Fruit fly (Drosophila melanogaster) whole organism, embryonic: ENCODE measurements around the gene Seipin.

Source experiments
- Atf6 ChIP-seq: fragments of 200-800 bp; sonication (Bioruptor generic); IDR thresholded peaks from 2 replicates; pipeline ENCODE4 v1.3.6; 2022; ENCODE audit warnings: missing biosample characterization, missing genetic modification characterization
- B-H2 ChIP-seq: fragments of 200-800 bp; sonication (Bioruptor generic); optimal IDR thresholded peaks from 2 replicates; lab custom pipeline; 2018; ENCODE audit warnings: missing biosample characterization, mild to moderate bottlenecking, missing genetic modification characterization
- CG10267 ChIP-seq: fragments of 200-800 bp; sonication (Bioruptor generic); optimal IDR thresholded peaks from 2 replicates; lab custom pipeline; 2018; ENCODE audit warnings: missing biosample characterization, mild to moderate bottlenecking, missing genetic modification characterization, moderate library complexity
- CG10366 ChIP-seq: fragments of 200-800 bp; sonication (Bioruptor generic); IDR thresholded peaks from 2 replicates; pipeline ENCODE4 v1.3.6; 2022; ENCODE audit warnings: missing biosample characterization, missing genetic modification characterization
- CG12104 ChIP-seq: fragments of 200-800 bp; sonication (Bioruptor generic); optimal IDR thresholded peaks from 3 replicates; lab custom pipeline; 2016; ENCODE audit warnings: missing biosample characterization, missing genetic modification characterization
- CG12236 ChIP-seq: fragments of 200-800 bp; sonication (Bioruptor generic); optimal IDR thresholded peaks from 2 replicates; lab custom pipeline; 2016; ENCODE audit warnings: missing biosample characterization, missing genetic modification characterization
- CG13624 ChIP-seq: fragments of 200-800 bp; sonication (Bioruptor generic); optimal IDR thresholded peaks from 2 replicates; lab custom pipeline; 2016; ENCODE audit warnings: missing biosample characterization, missing genetic modification characterization
- CG14014 ChIP-seq: fragments of 200-800 bp; sonication (Bioruptor generic); IDR thresholded peaks from 2 replicates; pipeline ENCODE4 v1.3.6; 2022; ENCODE audit warnings: missing biosample characterization, missing genetic modification characterization
- CG14710 ChIP-seq: fragments of 200-800 bp; sonication (Bioruptor generic); optimal IDR thresholded peaks from 3 replicates; lab custom pipeline; 2019; ENCODE audit warnings: missing biosample characterization, mild to moderate bottlenecking, missing genetic modification characterization, moderate library complexity
- CG15269 ChIP-seq: fragments of 200-800 bp; sonication (Bioruptor generic); optimal IDR thresholded peaks from 2 replicates; lab custom pipeline; 2018; ENCODE audit warnings: missing biosample characterization, mild to moderate bottlenecking, missing genetic modification characterization, moderate library complexity
- CG16815 ChIP-seq: fragments of 200-800 bp; sonication (Bioruptor generic); optimal IDR thresholded peaks from 3 replicates; lab custom pipeline; 2017; ENCODE audit warnings: missing biosample characterization, mild to moderate bottlenecking, missing genetic modification characterization
- CG17328 ChIP-seq: fragments of 200-800 bp; sonication (Bioruptor generic); IDR thresholded peaks from 2 replicates; pipeline ENCODE4 v1.3.6; 2022; ENCODE audit warnings: missing biosample characterization, missing genetic modification characterization
- CG17612 ChIP-seq: fragments of 200-800 bp; sonication (Bioruptor generic); IDR thresholded peaks from 2 replicates; pipeline ENCODE4 v1.3.6; 2022; ENCODE audit warnings: missing biosample characterization, missing genetic modification characterization
- CG2202 ChIP-seq: fragments of 200-800 bp; sonication (Bioruptor generic); optimal IDR thresholded peaks from 2 replicates; lab custom pipeline; 2018; ENCODE audit warnings: missing biosample characterization, mild to moderate bottlenecking, missing genetic modification characterization
- CG3065 ChIP-seq: fragments of 200-800 bp; sonication (Bioruptor generic); optimal IDR thresholded peaks from 2 replicates; lab custom pipeline; 2016; ENCODE audit warnings: missing biosample characterization, missing genetic modification characterization
- CG31365 ChIP-seq: fragments of 200-800 bp; sonication (Bioruptor generic); optimal IDR thresholded peaks from 2 replicates; lab custom pipeline; 2018; ENCODE audit warnings: missing biosample characterization, mild to moderate bottlenecking, missing genetic modification characterization
- CG3838 ChIP-seq: fragments of 200-800 bp; sonication (Bioruptor generic); optimal IDR thresholded peaks from 3 replicates; lab custom pipeline; 2016; ENCODE audit warnings: missing biosample characterization, missing genetic modification characterization
- CG4404 ChIP-seq: fragments of 200-800 bp; sonication (Bioruptor generic); IDR thresholded peaks from 2 replicates; pipeline ENCODE4 v1.3.6; 2022; ENCODE audit warnings: missing biosample characterization, missing genetic modification characterization
- CG6654 ChIP-seq: fragments of 200-800 bp; sonication (Bioruptor generic); optimal IDR thresholded peaks from 2 replicates; lab custom pipeline; 2017; ENCODE audit warnings: missing biosample characterization, mild to moderate bottlenecking, missing genetic modification characterization
- CG6813 ChIP-seq: fragments of 200-800 bp; sonication (Bioruptor generic); optimal IDR thresholded peaks from 2 replicates; lab custom pipeline; 2017; ENCODE audit warnings: missing biosample characterization, missing genetic modification characterization, mild to moderate bottlenecking, moderate library complexity, missing genetic modification reagents
- CG7271 ChIP-seq: fragments of 200-800 bp; sonication (Bioruptor generic); optimal IDR thresholded peaks from 2 replicates; lab custom pipeline; 2018; ENCODE audit warnings: missing biosample characterization, mild to moderate bottlenecking, missing genetic modification characterization, moderate library complexity
- CG9437 ChIP-seq: fragments of 200-800 bp; sonication (Bioruptor generic); optimal IDR thresholded peaks from 2 replicates; lab custom pipeline; 2018; ENCODE audit warnings: missing biosample characterization, mild to moderate bottlenecking, missing genetic modification characterization
- CTCF ChIP-seq: fragments of 200-800 bp; sonication (Bioruptor generic); optimal IDR thresholded peaks from 2 replicates; lab custom pipeline; 2017; ENCODE audit warnings: missing biosample characterization, mild to moderate bottlenecking, missing genetic modification characterization, moderate library complexity
- Dp ChIP-seq: fragments of 200-800 bp; sonication (Bioruptor generic); optimal IDR thresholded peaks from 2 replicates; lab custom pipeline; 2018; ENCODE audit warnings: missing biosample characterization, mild to moderate bottlenecking, missing genetic modification characterization, moderate library complexity
- HHEX ChIP-seq: fragments of 200-800 bp; sonication (Bioruptor generic); optimal IDR thresholded peaks from 3 replicates; lab custom pipeline; 2017; ENCODE audit warnings: missing biosample characterization, mild to moderate bottlenecking, missing genetic modification characterization, missing genetic modification reagents
- Kr ChIP-seq: fragments of 200-800 bp; sonication (Bioruptor generic); optimal IDR thresholded peaks from 2 replicates; lab custom pipeline; 2017; ENCODE audit warnings: missing biosample characterization, mild to moderate bottlenecking, missing genetic modification characterization
- Mes4 ChIP-seq: fragments of 200-800 bp; sonication (Bioruptor generic); optimal IDR thresholded peaks from 2 replicates; lab custom pipeline; 2016; ENCODE audit warnings: missing biosample characterization, missing genetic modification characterization
- Ptx1 ChIP-seq: fragments of 200-800 bp; sonication (Bioruptor generic); IDR thresholded peaks from 2 replicates; pipeline ENCODE4 v1.3.6; 2022; ENCODE audit warnings: missing biosample characterization, missing genetic modification characterization
- Scr ChIP-seq: fragments of 200-800 bp; sonication (Bioruptor generic); IDR thresholded peaks from 2 replicates; pipeline ENCODE4 v1.3.6; 2022; ENCODE audit warnings: missing biosample characterization, missing genetic modification characterization; ENCODE audit not compliant: partially characterized antibody
- Sin3A ChIP-seq: fragments of >200 bp; optimal IDR thresholded peaks from 2 replicates; lab custom pipeline; 2018
- Stat92E ChIP-seq, 3 experiments: fragments of >200 bp in 2 of 3; fragments of 200-800 bp in 1 of 3; sonication (Bioruptor generic) in 1 of 3; optimal IDR thresholded peaks; 2 replicates each; lab custom pipeline; 2017 to 2019; ENCODE audit warnings: missing biosample characterization in 3 of 3, missing genetic modification characterization in 3 of 3, mild to moderate bottlenecking in 1 of 3, moderate library complexity in 1 of 3
- Usf ChIP-seq: fragments of 200-800 bp; sonication (Bioruptor generic); optimal IDR thresholded peaks from 2 replicates; lab custom pipeline; 2017; ENCODE audit warnings: missing genotype, missing biosample characterization, missing genetic modification characterization
- bcd ChIP-seq: fragments of 200-800 bp; sonication (Bioruptor generic); optimal IDR thresholded peaks from 2 replicates; lab custom pipeline; 2017; ENCODE audit warnings: missing biosample characterization, mild to moderate bottlenecking, missing genetic modification characterization
- cato ChIP-seq: fragments of 200-800 bp; sonication (Bioruptor generic); optimal IDR thresholded peaks from 2 replicates; lab custom pipeline; 2016; ENCODE audit warnings: missing biosample characterization, missing genetic modification characterization, borderline replicate concordance
- chn ChIP-seq: fragments of 200-800 bp; sonication (Bioruptor generic); optimal IDR thresholded peaks from 2 replicates; lab custom pipeline; 2016; ENCODE audit warnings: missing biosample characterization, missing genetic modification characterization
- dati ChIP-seq: fragments of 200-800 bp; sonication (Bioruptor generic); IDR thresholded peaks from 2 replicates; pipeline ENCODE4 v1.3.6; 2022; ENCODE audit warnings: missing biosample characterization, missing genetic modification characterization
- ftz-f1 ChIP-seq: fragments of 200-800 bp; sonication (Bioruptor generic); optimal IDR thresholded peaks from 2 replicates; lab custom pipeline; 2016; ENCODE audit warnings: missing biosample characterization, missing genetic modification characterization
- fu2 ChIP-seq: fragments of 200-800 bp; sonication (Bioruptor generic); optimal IDR thresholded peaks from 2 replicates; lab custom pipeline; 2016; ENCODE audit warnings: missing biosample characterization, missing genetic modification characterization
- gem ChIP-seq: fragments of 200-800 bp; sonication (Bioruptor generic); optimal IDR thresholded peaks from 2 replicates; lab custom pipeline; 2019; ENCODE audit warnings: missing biosample characterization, mild to moderate bottlenecking, missing genetic modification characterization, moderate library complexity
- jumu ChIP-seq: fragments of 200-800 bp; sonication (Bioruptor generic); optimal IDR thresholded peaks from 3 replicates; lab custom pipeline; 2016; ENCODE audit warnings: missing biosample characterization, missing genetic modification characterization
- lbe ChIP-seq: fragments of 200-800 bp; sonication (Bioruptor generic); optimal IDR thresholded peaks from 2 replicates; lab custom pipeline; 2016; ENCODE audit warnings: missing biosample characterization, mild to moderate bottlenecking, missing genetic modification characterization
- mld ChIP-seq: fragments of 200-800 bp; sonication (Bioruptor generic); IDR thresholded peaks from 3 replicates; pipeline ENCODE4 v1.3.6; 2022; ENCODE audit warnings: missing biosample characterization, missing genetic modification characterization; ENCODE audit not compliant: partially characterized antibody
- org-1 ChIP-seq: fragments of 200-800 bp; sonication (Bioruptor generic); optimal IDR thresholded peaks from 2 replicates; lab custom pipeline; 2017; ENCODE audit warnings: missing biosample characterization, missing genetic modification characterization
- pita ChIP-seq: fragments of 200-800 bp; sonication (Bioruptor generic); optimal IDR thresholded peaks from 2 replicates; lab custom pipeline; 2017; ENCODE audit warnings: missing biosample characterization, mild to moderate bottlenecking, missing genetic modification characterization
- pum ChIP-seq: fragments of 200-800 bp; sonication (Bioruptor generic); optimal IDR thresholded peaks from 2 replicates; lab custom pipeline; 2016; ENCODE audit warnings: missing biosample characterization, missing genetic modification characterization
- repo ChIP-seq: fragments of 200-800 bp; sonication (Bioruptor generic); optimal IDR thresholded peaks from 2 replicates; lab custom pipeline; 2016; ENCODE audit warnings: missing biosample characterization, missing genetic modification characterization
- row ChIP-seq: fragments of 200-800 bp; sonication (Bioruptor generic); IDR thresholded peaks from 3 replicates; pipeline ENCODE4 v1.3.6; 2022; ENCODE audit warnings: missing biosample characterization, missing genetic modification characterization
- slp2 ChIP-seq: fragments of 200-800 bp; sonication (Bioruptor generic); optimal IDR thresholded peaks from 2 replicates; lab custom pipeline; 2016; ENCODE audit warnings: missing biosample characterization, missing genetic modification characterization
- tna ChIP-seq: fragments of 200-800 bp; sonication (Bioruptor generic); IDR thresholded peaks from 2 replicates; pipeline ENCODE4 v1.3.6; 2022; ENCODE audit warnings: missing biosample characterization, missing genetic modification characterization; ENCODE audit not compliant: partially characterized antibody
- ttk ChIP-seq: fragments of 200-800 bp; sonication (Bioruptor generic); IDR thresholded peaks from 2 replicates; pipeline ENCODE4 v2.1.2; 2022; ENCODE audit warnings: missing biosample characterization, missing genetic modification characterization
- zfh2 ChIP-seq: fragments of 200-800 bp; sonication (Bioruptor generic); optimal IDR thresholded peaks from 2 replicates; lab custom pipeline; 2016; ENCODE audit warnings: missing biosample characterization, missing genetic modification characterization

The Seipin gene

DNA sequence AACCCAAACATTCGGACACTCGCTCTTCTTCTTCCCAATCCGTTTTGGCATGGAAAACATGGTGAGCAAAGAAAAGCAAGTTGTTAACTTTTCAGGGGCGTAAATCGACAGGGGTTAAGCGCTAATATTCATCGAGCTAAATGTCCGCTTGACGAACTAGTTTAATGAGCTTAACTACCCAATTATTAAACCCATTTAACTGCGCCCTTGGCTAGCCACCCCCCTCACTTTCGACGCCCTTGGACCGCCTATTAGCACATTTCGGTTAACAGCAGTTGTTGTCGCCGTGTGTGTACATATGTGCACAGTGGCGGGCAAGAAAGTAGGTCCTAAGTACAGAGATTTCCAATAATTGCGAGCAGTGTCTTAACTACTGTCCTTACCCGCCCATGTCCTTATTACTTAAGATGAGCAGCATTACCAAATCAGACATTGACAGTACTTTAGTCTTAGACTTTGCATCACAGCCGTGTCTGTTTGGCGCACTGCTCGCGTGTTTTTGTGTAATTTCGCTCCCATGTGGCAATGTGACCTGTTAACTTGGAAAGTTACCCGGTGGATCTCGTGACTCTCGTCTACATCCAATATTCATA lies 30.1 kb upstream of the Seipin start (continued):
- TF ChIP-seq Dp (GFP tag; lab: Kevin White, UChicago) (no peak), CG12236 (GFP tag; lab: Kevin White, UChicago) (peak; percentile 65), CG15269 (tag; lab: Kevin White, UChicago) (peak; percentile 92), Stat92E (GFP tag; optimal IDR thresholded peaks at IDR 0.05; lab: Kevin White, UChicago) (no peak), CG12104 (GFP tag; lab: Kevin White, UChicago) (peak; percentile 82), CG7271 (tag; lab: Kevin White, UChicago) (no peak), jumu (GFP tag; lab: Kevin White, UChicago) (peak; percentile 93), cato (GFP tag; lab: Kevin White, UChicago) (peak; percentile 66), CG14014 (GFP tag; lab: Robert Waterston, UW) (peak; percentile 95), fu2 (GFP tag; lab: Kevin White, UChicago) (peak; percentile 96), CG10267 (tag; lab: Kevin White, UChicago) (peak; percentile 67), CG6813 (GFP tag; lab: Kevin White, UChicago) (peak; percentile 90), Usf (GFP tag; lab: Kevin White, UChicago) (peak; percentile 91), Atf6 (peak; percentile 95), Scr (GFP tag; lab: Robert Waterston, UW) (no peak), HHEX (peak; percentile 92), Ptx1 (peak; percentile 95), Kr (GFP tag; lab: Kevin White, UChicago) (no peak), Sin3A (lab: Kevin White, UChicago) (no peak), CG13624 (GFP tag; lab: Kevin White, UChicago) (peak; percentile 96), org-1 (GFP tag; lab: Kevin White, UChicago) (peak; percentile 94), dati (peak; percentile 59), zfh2 (GFP tag; lab: Kevin White, UChicago) (peak; percentile 98), CG31365 (tag; lab: Kevin White, UChicago) (peak; percentile 68), CG9437 (GFP tag; lab: Kevin White, UChicago) (peak; percentile 70), tna (GFP tag; lab: Robert Waterston, UW) (no peak), CG6654 (GFP tag; lab: Kevin White, UChicago) (peak; percentile 72), lbe (GFP tag; lab: Kevin White, UChicago) (peak; percentile 91), repo (GFP tag; lab: Kevin White, UChicago) (peak; percentile 85), gem (peak; percentile 92), Mes4 (peak; percentile 80), row (GFP tag; lab: Robert Waterston, UW) (peak; percentile 91), CG17612 (GFP tag; lab: Robert Waterston, UW) (peak; percentile 91), ttk (peak; percentile 91), pita (no peak), mld (GFP tag; lab: Robert Waterston, UW) (no peak), CTCF (no peak), slp2 (GFP tag; lab: Kevin White, UChicago) (peak; percentile 90), CG10366 (peak; percentile 94), CG16815 (GFP tag; lab: Kevin White, UChicago) (peak; percentile 92), CG3838 (peak; percentile 21), CG17328 (GFP tag; lab: Robert Waterston, UW) (peak; percentile 90), CG3065 (GFP tag; lab: Kevin White, UChicago) (peak; percentile 79), chn (GFP tag; lab: Kevin White, UChicago) (peak; percentile 87), ftz-f1 (GFP tag; lab: Kevin White, UChicago) (peak; percentile 78), B-H2 (GFP tag; lab: Kevin White, UChicago) (peak; percentile 49), CG2202 (peak; percentile 16), pum (GFP tag; lab: Kevin White, UChicago) (peak; percentile 93), CG14710 (tag; lab: Kevin White, UChicago) (peak; percentile 31), bcd (GFP tag; lab: Kevin White, UChicago) (peak; percentile 93), CG4404 (GFP tag; lab: Robert Waterston, UW) (peak; percentile 87)
